Worm (Caenorhabditis elegans): Measurements from ENCODE around the gene ipla-2.

DNA sequence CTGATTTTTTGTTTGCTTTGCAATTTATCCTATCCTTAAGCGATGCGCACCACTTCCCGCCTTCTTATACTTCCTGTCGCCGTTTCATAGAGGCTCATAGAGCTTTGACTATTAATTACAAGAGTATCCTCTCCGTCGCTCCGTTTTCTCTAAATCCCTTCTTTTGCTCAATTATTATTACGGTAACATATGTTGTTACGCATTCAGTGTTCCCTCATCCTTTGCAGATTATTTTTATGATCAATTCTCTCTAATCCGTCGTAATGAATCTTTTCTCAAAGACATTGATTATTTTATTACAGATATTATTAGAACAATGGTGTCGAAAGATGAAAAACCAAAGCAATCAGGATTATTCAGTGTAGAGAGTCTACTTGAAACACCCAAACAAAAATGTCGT lies 9.1 kb upstream of the ipla-2 start, which contains the start of gene vab-15:
- TF ChIP-seq K02D7.2 (tag; optimal IDR thresholded peaks at IDR 0.05): no peak
- no peak for TF ChIP-seq fkh-10 (GFP tag; optimal IDR thresholded peaks at IDR 0.05)
- TF ChIP-seq dmd-4 (tag; optimal IDR thresholded peaks at IDR 0.05; ENCODE audit: borderline replicate concordance): no peak
- no peak for TF ChIP-seq C38D4.7 (GFP tag; optimal IDR thresholded peaks at IDR 0.05)
- no peak for TF ChIP-seq unc-3 (GFP tag; conservative IDR thresholded peaks at IDR 0.05)
- no peak for TF ChIP-seq unc-3 (tag; optimal IDR thresholded peaks at IDR 0.05)
- no peak for TF ChIP-seq T23F11.4 (GFP tag; optimal IDR thresholded peaks at IDR 0.05)
- TF ChIP-seq npax-4 (tag; optimal IDR thresholded peaks at IDR 0.05): no peak
